Fruit fly (Drosophila melanogaster): ENCODE results near the gene MnM.

The MnM gene

DNA sequence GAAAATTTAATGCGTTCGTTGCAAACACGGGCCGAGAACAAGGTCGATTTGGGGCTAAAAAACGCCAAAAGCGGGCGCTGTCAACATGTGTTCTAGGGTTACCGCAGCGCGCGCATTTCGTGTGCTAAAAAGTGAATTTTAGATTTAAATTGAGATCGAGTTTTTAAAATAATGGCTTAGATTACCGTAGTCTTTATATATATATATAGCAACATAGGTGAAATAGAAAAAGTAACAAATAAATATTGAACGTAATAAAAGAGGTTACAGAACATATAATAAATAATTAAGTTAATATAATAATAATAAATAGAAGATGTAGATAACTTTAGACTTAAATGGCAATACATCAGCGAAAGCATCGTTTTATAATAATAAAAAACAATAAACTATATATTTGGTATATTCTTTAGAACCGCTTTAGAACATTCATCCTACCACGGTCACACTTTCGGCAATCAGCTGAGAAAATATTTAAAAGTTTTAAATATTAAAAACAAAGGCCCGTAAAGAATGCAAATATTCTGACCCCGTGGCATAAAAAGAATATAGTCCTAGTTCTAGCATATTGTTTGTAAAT, 34.9 kb downstream of the MnM start, which contains the start of the genes CG11537 and Alg2 (continued):
- TF ChIP-seq pzg (GFP tag; optimal IDR thresholded peaks at IDR 0.05) (peak; percentile 42), Dip2 (GFP tag; IDR thresholded peaks at IDR 0.05) (no peak), Myb (GFP tag; optimal IDR thresholded peaks at IDR 0.05) (no peak), CG4360 (GFP tag; IDR thresholded peaks at IDR 0.05) (no peak), CG42726 (GFP tag; IDR thresholded peaks at IDR 0.05; ENCODE audit: partially characterized antibody) (no peak), CG9609 (GFP tag; optimal IDR thresholded peaks at IDR 0.05) (peak; percentile 6), fd102C (GFP tag; optimal IDR thresholded peaks at IDR 0.05) (no peak), CG7357 (GFP tag; IDR thresholded peaks at IDR 0.05) (no peak), pnt (GFP tag; optimal IDR thresholded peaks at IDR 0.05) (no peak), fd3F (GFP tag; optimal IDR thresholded peaks at IDR 0.05) (no peak), CG3995 (GFP tag; optimal IDR thresholded peaks at IDR 0.05) (no peak), CG17912 (GFP tag; optimal IDR thresholded peaks at IDR 0.05) (no peak), CG3726 (GFP tag; IDR thresholded peaks at IDR 0.05) (no peak), Oli (tag; optimal IDR thresholded peaks at IDR 0.05) (no peak), sug (tag; optimal IDR thresholded peaks at IDR 0.05) (peak; percentile 4), CG10366 (GFP tag; IDR thresholded peaks at IDR 0.05) (peak; percentile 29), CG17361 (GFP tag; IDR thresholded peaks at IDR 0.05) (peak; percentile 44; the same call in 2 of the 3 replicates), h (optimal IDR thresholded peaks at IDR 0.05) (no peak), Hsf (GFP tag; optimal IDR thresholded peaks at IDR 0.05) (no peak), Lhr (GFP tag; optimal IDR thresholded peaks at IDR 0.05) (no peak), CG15696 (tag; optimal IDR thresholded peaks at IDR 0.05) (peak; percentile 0), ewg (GFP tag; optimal IDR thresholded peaks at IDR 0.05) (no peak), CG6854 (GFP tag; optimal IDR thresholded peaks at IDR 0.05) (no peak), CrebB (tag; optimal IDR thresholded peaks at IDR 0.05) (no peak), CG4328 (GFP tag; optimal IDR thresholded peaks at IDR 0.05) (no peak), Ets65A (GFP tag) (no peak), CG12155 (GFP tag; optimal IDR thresholded peaks at IDR 0.05) (peak; percentile 28), CG14710 (tag; optimal IDR thresholded peaks at IDR 0.05) (peak; percentile 56), mld (GFP tag; IDR thresholded peaks at IDR 0.05; ENCODE audit: partially characterized antibody) (no peak), CkIIα-i1 (GFP tag; IDR thresholded peaks at IDR 0.05) (no peak), lab (GFP tag; optimal IDR thresholded peaks at IDR 0.05) (peak; percentile 59), CG1233 (GFP tag; optimal IDR thresholded peaks at IDR 0.05) (no peak), slp2 (GFP tag; optimal IDR thresholded peaks at IDR 0.05) (no peak), bigmax (GFP tag; optimal IDR thresholded peaks at IDR 0.05) (no peak), CG7271 (tag; optimal IDR thresholded peaks at IDR 0.05) (no peak), CG1647 (GFP tag; optimal IDR thresholded peaks at IDR 0.05) (no peak), unc-4 (GFP tag; IDR thresholded peaks at IDR 0.05; ENCODE audit: partially characterized antibody) (no peak), en (GFP tag; optimal IDR thresholded peaks at IDR 0.05) (no peak), Hr3 (GFP tag; optimal IDR thresholded peaks at IDR 0.05) (no peak), CG2875 (GFP tag; optimal IDR thresholded peaks at IDR 0.05) (no peak), grn (GFP tag; optimal IDR thresholded peaks at IDR 0.05) (no peak), row (GFP tag; IDR thresholded peaks at IDR 0.05) (peak; percentile 62; the same call in 2 of the 3 replicates), Stat92E (GFP tag; optimal IDR thresholded peaks at IDR 0.05) (no peak), sc (optimal IDR thresholded peaks at IDR 0.05) (no peak), sc (GFP tag; optimal IDR thresholded peaks at IDR 0.05) (no peak)
